Worm (Caenorhabditis elegans) whole organism, late embryonic: ENCODE measurements around the gene K11D12.14.

ENCODE experiments used
- ceh-24 ChIP-seq: sonication (generic microtip); optimal IDR thresholded peaks from 2 replicates; lab custom pipeline; 2016; ENCODE audit warnings: mild to moderate bottlenecking, missing genetic modification characterization, missing compliant biosample characterization
- elt-2 ChIP-seq: sonication (generic microtip); optimal IDR thresholded peaks from 2 replicates; lab custom pipeline; 2016; ENCODE audit warnings: missing genetic modification reagents, missing genetic modification characterization, missing compliant biosample characterization
- nhr-232 ChIP-seq: sonication (generic microtip); optimal IDR thresholded peaks from 2 replicates; lab custom pipeline; 2016; ENCODE audit warnings: missing genetic modification characterization, missing compliant biosample characterization
- pat-9 ChIP-seq: fragments of 200-800 bp; sonication (Bioruptor generic); optimal IDR thresholded peaks from 2 replicates; lab custom pipeline; 2018; ENCODE audit warnings: mild to moderate bottlenecking, missing genetic modification characterization, moderate library complexity, missing compliant biosample characterization
- pqm-1 ChIP-seq: sonication (generic microtip); optimal IDR thresholded peaks from 2 replicates; lab custom pipeline; 2016; ENCODE audit warnings: missing genetic modification characterization, missing compliant biosample characterization
- unc-55 ChIP-seq: sonication (generic microtip); optimal IDR thresholded peaks from 2 replicates; lab custom pipeline; 2017; ENCODE audit warnings: missing biosample characterization, missing genetic modification reagents, missing genetic modification characterization

- TF ChIP-seq unc-55 (GFP tag; lab: Kevin White, UChicago): no peak
- TF ChIP-seq nhr-232 (tag; lab: Kevin White, UChicago): no peak
- TF ChIP-seq pat-9 (tag; lab: Kevin White, UChicago): no peak
- TF ChIP-seq ceh-24 (tag; lab: Kevin White, UChicago): no peak
- no peak for TF ChIP-seq pqm-1 (tag; lab: Kevin White, UChicago)
- no peak for TF ChIP-seq elt-2 (tag; lab: Kevin White, UChicago)
These were observed 17.3 kb upstream of the K11D12.14 start for ce11 chrV:5032176-5032575.
